Worm (Caenorhabditis elegans) whole organism, mixed stage, embryonic: ENCODE measurements around the gene drd-50.
A peak's percentile ranks its signal among the peaks of the same experiment; 100 is the strongest.

ENCODE experiments used
- bed-3 ChIP-seq: fragments of 200-800 bp; sonication (Bioruptor generic); optimal IDR thresholded peaks from 3 replicates; lab custom pipeline; 2018; ENCODE audit warnings: mild to moderate bottlenecking, missing genetic modification characterization, moderate library complexity, missing compliant biosample characterization
- blmp-1 ChIP-seq: fragments of 150-350 bp; optimal IDR thresholded peaks from 2 replicates; lab custom pipeline; 2014; ENCODE audit warnings: missing biosample characterization, missing genetic modification characterization
- ceh-43 ChIP-seq: fragments of 200-800 bp; sonication (Bioruptor generic); optimal IDR thresholded peaks from 2 replicates; lab custom pipeline; 2018; ENCODE audit warnings: mild to moderate bottlenecking, missing genetic modification characterization, moderate library complexity, missing compliant biosample characterization
- elt-1 ChIP-seq: sonication (generic microtip); optimal IDR thresholded peaks from 2 replicates; lab custom pipeline; 2017; ENCODE audit warnings: missing genetic modification characterization, mild to moderate bottlenecking, missing compliant biosample characterization, antibody characterized with exemption, moderate library complexity, borderline replicate concordance; ENCODE audit not compliant: insufficient read depth
- elt-3 ChIP-seq: fragments of 150-350 bp; optimal IDR thresholded peaks from 2 replicates; lab custom pipeline; 2014; ENCODE audit warnings: missing biosample characterization, missing genetic modification characterization
- flh-1 ChIP-seq: fragments of 200-800 bp; sonication (Bioruptor generic); optimal IDR thresholded peaks from 2 replicates; lab custom pipeline; 2018; ENCODE audit warnings: mild to moderate bottlenecking, missing genetic modification characterization, moderate library complexity, missing compliant biosample characterization
- lsy-2 ChIP-seq: fragments of 150-350 bp; optimal IDR thresholded peaks from 2 replicates; lab custom pipeline; 2014; ENCODE audit warnings: missing biosample characterization, missing genetic modification characterization
- mep-1 ChIP-seq: fragments of 150-350 bp; optimal IDR thresholded peaks from 2 replicates; lab custom pipeline; 2017; ENCODE audit warnings: missing biosample characterization, missing genetic modification reagents, missing genetic modification characterization, inconsistent platforms
- mls-2 ChIP-seq: sonication (generic microtip); optimal IDR thresholded peaks from 2 replicates; lab custom pipeline; 2016; ENCODE audit warnings: mild to moderate bottlenecking, missing genetic modification characterization, moderate library complexity, missing compliant biosample characterization
- nhr-2 ChIP-seq: fragments of 150-350 bp; optimal IDR thresholded peaks from 2 replicates; lab custom pipeline; 2014; ENCODE audit warnings: missing biosample characterization, missing genetic modification characterization
- unc-120 ChIP-seq: sonication (generic microtip); optimal IDR thresholded peaks from 2 replicates; lab custom pipeline; 2017; ENCODE audit warnings: missing genetic modification characterization, missing compliant biosample characterization; ENCODE audit not compliant: poor library complexity, severe bottlenecking
- unc-62 ChIP-seq: fragments of 150-350 bp; optimal IDR thresholded peaks from 2 replicates; lab custom pipeline; 2014; ENCODE audit warnings: missing biosample characterization, missing genetic modification reagents, missing genetic modification characterization
- zip-8 ChIP-seq: fragments of 150-350 bp; optimal IDR thresholded peaks from 2 replicates; lab custom pipeline; 2014; ENCODE audit warnings: missing biosample characterization, missing genetic modification characterization

Gene drd-50

DNA sequence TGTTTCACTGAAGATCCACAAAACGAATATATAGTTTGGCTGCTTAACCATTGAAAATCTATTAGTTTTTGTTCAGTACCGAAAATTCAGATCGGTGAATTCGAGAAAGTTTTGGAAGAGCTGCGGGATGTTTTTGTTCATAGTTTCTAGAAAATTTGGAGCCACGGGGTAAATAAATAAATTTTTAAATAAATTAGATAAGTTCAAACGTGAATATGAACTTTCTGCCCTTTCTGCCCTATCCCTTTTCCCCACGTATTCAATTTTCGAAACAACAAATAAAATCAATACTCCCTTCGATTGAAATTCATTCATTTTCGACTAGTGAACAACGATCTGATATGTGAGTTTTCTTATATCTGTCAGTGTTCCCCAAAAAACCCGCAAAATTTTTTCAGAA, 44.6 kb downstream of the drd-50 start, which contains the start of gene scrm-5:
scrm-5 (plus strand) TSS at position 301 of the 400 bp plus-strand sequence.
- no peak for TF ChIP-seq nhr-2 (tag; lab: Kevin White, UChicago)
- no peak for TF ChIP-seq ceh-43 (GFP tag; lab: Kevin White, UChicago)
- TF ChIP-seq unc-62 (GFP tag; lab: Kevin White, UChicago) = no peak
- no peak for TF ChIP-seq lsy-2 (tag; lab: Kevin White, UChicago)
- no peak for TF ChIP-seq blmp-1 (tag; lab: Kevin White, UChicago)
- no peak for TF ChIP-seq elt-1
- TF ChIP-seq mls-2 = no peak

ce11 chrIV:4164392-4164791, 46.9 kb downstream of the drd-50 start, which contains the start of gene scrm-8:
TSS of gene scrm-8 (plus strand) at chrIV:4164692.
- TF ChIP-seq lsy-2 (tag; lab: Kevin White, UChicago) (no peak), bed-3 (GFP tag; lab: Kevin White, UChicago) (no peak), unc-120 (tag; lab: Kevin White, UChicago) (no peak), mls-2 (no peak), elt-3 (tag; lab: Kevin White, UChicago) (no peak), ceh-43 (GFP tag; lab: Kevin White, UChicago) (no peak), zip-8 (tag; lab: Kevin White, UChicago) (no peak), flh-1 (no peak), mep-1 (no peak)

ce11 chrIV:4167296-4167695, 49.8 kb downstream of the drd-50 start:
- TF ChIP-seq lsy-2 (tag; lab: Kevin White, UChicago) (no peak), zip-8 (tag; lab: Kevin White, UChicago) (peak; percentile 100)
- TF ChIP-seq, all 35 proteins: peak for 1
